Worm (Caenorhabditis elegans) whole organism, young adult: ENCODE results near the gene idpp-13.

ENCODE experiments used
- B0035.1 ChIP-seq: sonication (generic microtip); optimal IDR thresholded peaks from 2 replicates; lab custom pipeline; 2016; ENCODE audit warnings: missing genetic modification characterization, mild to moderate bottlenecking, missing compliant biosample characterization, missing genotype, missing genetic modification reagents
- C06A6.2 ChIP-seq: fragments of 200-800 bp; sonication (Bioruptor generic); conservative IDR thresholded peaks from 2 replicates; pipeline ENCODE4 v1.3.6; 2022; ENCODE audit warnings: missing genetic modification characterization, missing compliant biosample characterization
- C17E4.6 ChIP-seq: fragments of 200-800 bp; sonication (Bioruptor generic); IDR thresholded peaks from 2 replicates; pipeline ENCODE4 v1.3.6; 2022; ENCODE audit warnings: missing genetic modification reagents, missing genetic modification characterization, missing compliant biosample characterization
- F22D6.2 ChIP-seq: sonication (generic microtip); optimal IDR thresholded peaks from 2 replicates; lab custom pipeline; 2016; ENCODE audit warnings: mild to moderate bottlenecking, missing genetic modification characterization, missing compliant biosample characterization
- K12H6.12 ChIP-seq: fragments of 200-800 bp; sonication (Bioruptor generic); optimal IDR thresholded peaks from 2 replicates; lab custom pipeline; 2018; ENCODE audit warnings: mild to moderate bottlenecking, missing genetic modification characterization, missing compliant biosample characterization
- Y53F4B.3 ChIP-seq: fragments of 200-800 bp; sonication (Bioruptor generic); IDR thresholded peaks from 2 replicates; pipeline ENCODE4 v1.3.6; 2022; ENCODE audit warnings: missing genetic modification reagents, missing genetic modification characterization, missing compliant biosample characterization
- Y79H2A.3 ChIP-seq: fragments of 200-800 bp; sonication (Bioruptor generic); conservative IDR thresholded peaks from 2 replicates; pipeline ENCODE4 v1.3.6; 2022; ENCODE audit warnings: missing genetic modification reagents, missing genetic modification characterization, missing compliant biosample characterization
- ZK185.1 ChIP-seq: sonication (generic microtip); optimal IDR thresholded peaks from 2 replicates; lab custom pipeline; 2016; ENCODE audit warnings: mild to moderate bottlenecking, missing genetic modification characterization, missing compliant biosample characterization; ENCODE audit not compliant: poor library complexity, severe bottlenecking
- athp-1 ChIP-seq: sonication (generic microtip); optimal IDR thresholded peaks from 2 replicates; lab custom pipeline; 2017; ENCODE audit warnings: mild to moderate bottlenecking, missing genetic modification characterization, missing compliant biosample characterization
- attf-3 ChIP-seq: fragments of 200-800 bp; sonication (Bioruptor generic); conservative IDR thresholded peaks from 2 replicates; pipeline ENCODE4 v1.3.6; 2022; ENCODE audit warnings: missing genetic modification reagents, missing genetic modification characterization, missing compliant biosample characterization
- bed-2 ChIP-seq: fragments of 200-800 bp; sonication (Bioruptor generic); IDR thresholded peaks from 2 replicates; pipeline ENCODE4 v1.3.6; 2022; ENCODE audit warnings: missing genetic modification reagents, missing genetic modification characterization, missing compliant biosample characterization
- cebp-1 ChIP-seq, 2 experiments: fragments of 200-800 bp in 1 of 2; sonication (Bioruptor generic) in 1 of 2; sonication (generic microtip) in 1 of 2; IDR thresholded peaks in 1 of 2; optimal IDR thresholded peaks in 1 of 2; 2 replicates each; pipeline versions ENCODE4 v1.3.6 to Lab custom; 2017 to 2022; ENCODE audit warnings: missing compliant biosample characterization in 2 of 2, missing genetic modification characterization in 2 of 2, mild to moderate bottlenecking in 1 of 2, missing genetic modification reagents in 1 of 2, moderate library complexity in 1 of 2
- ceh-100 ChIP-seq: fragments of 200-800 bp; sonication (Bioruptor generic); IDR thresholded peaks from 2 replicates; pipeline ENCODE4 v1.3.6; 2022; ENCODE audit warnings: missing genetic modification reagents, missing genetic modification characterization, missing compliant biosample characterization
- ceh-58 ChIP-seq: fragments of 200-800 bp; sonication (Bioruptor generic); IDR thresholded peaks from 2 replicates; pipeline ENCODE4 v1.3.6; 2022; ENCODE audit warnings: missing genetic modification characterization, missing compliant biosample characterization
- dpff-1 ChIP-seq: sonication (generic microtip); optimal IDR thresholded peaks from 2 replicates; lab custom pipeline; 2017; ENCODE audit warnings: mild to moderate bottlenecking, missing genetic modification characterization, missing compliant biosample characterization
- dpl-1 ChIP-seq: fragments of 150-350 bp; optimal IDR thresholded peaks from 2 replicates; lab custom pipeline; 2014; ENCODE audit warnings: missing biosample characterization, missing genetic modification reagents, missing genetic modification characterization
- egl-18 ChIP-seq: fragments of 200-800 bp; sonication (Bioruptor generic); IDR thresholded peaks from 2 replicates; pipeline ENCODE4 v1.3.6; 2022; ENCODE audit warnings: missing genetic modification reagents, missing genetic modification characterization, missing compliant biosample characterization
- egl-44 ChIP-seq: fragments of 200-800 bp; sonication (Bioruptor generic); IDR thresholded peaks from 2 replicates; pipeline ENCODE4 v1.3.6; 2022; ENCODE audit warnings: missing genetic modification reagents, missing genetic modification characterization, missing compliant biosample characterization
- egrh-3 ChIP-seq: fragments of 200-800 bp; sonication (Bioruptor generic); IDR thresholded peaks from 2 replicates; pipeline ENCODE4 v1.3.6; 2022; ENCODE audit warnings: missing genetic modification reagents, missing genetic modification characterization, missing compliant biosample characterization
- ekl-4 ChIP-seq: fragments of 200-800 bp; sonication (Bioruptor generic); IDR thresholded peaks from 2 replicates; pipeline ENCODE4 v1.3.6; 2022; ENCODE audit warnings: missing genetic modification reagents, missing genetic modification characterization, missing compliant biosample characterization
- hlh-12 ChIP-seq: sonication (generic microtip); optimal IDR thresholded peaks from 2 replicates; lab custom pipeline; 2016; ENCODE audit warnings: missing genetic modification characterization, missing compliant biosample characterization
- hmg-1.2 ChIP-seq: fragments of 200-800 bp; sonication (Bioruptor generic); IDR thresholded peaks from 2 replicates; pipeline ENCODE4 v1.3.6; 2022; ENCODE audit warnings: missing genetic modification reagents, missing genetic modification characterization, missing compliant biosample characterization
- hmg-20 ChIP-seq: fragments of 200-800 bp; sonication (Bioruptor generic); IDR thresholded peaks from 2 replicates; pipeline ENCODE4 v1.3.6; 2022; ENCODE audit warnings: missing genetic modification reagents, missing genetic modification characterization, missing compliant biosample characterization
- lin-35 ChIP-seq, 3 experiments: fragments of 150-350 bp in 2 of 3; sonication (generic microtip) in 1 of 3; optimal IDR thresholded peaks; 2 replicates each; lab custom pipeline; 2014 to 2018; ENCODE audit warnings: missing biosample characterization in 3 of 3, missing genetic modification characterization in 3 of 3, missing genetic modification reagents in 3 of 3
- lir-1 ChIP-seq: fragments of 200-800 bp; sonication (Bioruptor generic); conservative IDR thresholded peaks from 2 replicates; pipeline ENCODE4 v1.3.6; 2022; ENCODE audit warnings: missing genetic modification reagents, missing genetic modification characterization, missing compliant biosample characterization
- madf-3 ChIP-seq: fragments of 200-800 bp; sonication (Bioruptor generic); IDR thresholded peaks from 2 replicates; pipeline ENCODE4 v1.3.6; 2022; ENCODE audit warnings: missing genetic modification reagents, missing genetic modification characterization, missing compliant biosample characterization
- madf-6 ChIP-seq: fragments of 200-800 bp; sonication (Bioruptor generic); IDR thresholded peaks from 2 replicates; pipeline ENCODE4 v1.3.6; 2022; ENCODE audit warnings: missing genetic modification reagents, missing genetic modification characterization, missing compliant biosample characterization
- mes-4 ChIP-seq: sonication (generic microtip); optimal IDR thresholded peaks from 2 replicates; lab custom pipeline; 2016; ENCODE audit warnings: missing genotype, missing genetic modification characterization, missing compliant biosample characterization
- mxl-1 ChIP-seq: sonication (generic microtip); optimal IDR thresholded peaks from 2 replicates; lab custom pipeline; 2016; ENCODE audit warnings: missing genetic modification characterization, missing compliant biosample characterization
- nfya-2 ChIP-seq: fragments of 200-800 bp; sonication (Bioruptor generic); IDR thresholded peaks from 2 replicates; pipeline ENCODE4 v1.3.6; 2022; ENCODE audit warnings: missing genetic modification reagents, missing genetic modification characterization, missing compliant biosample characterization
- nhr-120 ChIP-seq: fragments of 200-800 bp; sonication (Bioruptor generic); IDR thresholded peaks from 2 replicates; pipeline ENCODE4 v1.3.6; 2022; ENCODE audit warnings: missing genetic modification characterization, missing compliant biosample characterization
- pha-4 ChIP-seq: fragments of 150-350 bp; sonication (generic microtip); optimal IDR thresholded peaks from 2 replicates; lab custom pipeline; 2014; ENCODE audit warnings: missing biosample characterization, missing genetic modification reagents, missing genetic modification characterization
- rcor-1 ChIP-seq: fragments of 200-800 bp; sonication (Bioruptor generic); IDR thresholded peaks from 2 replicates; pipeline ENCODE4 v1.3.6; 2022; ENCODE audit warnings: missing genetic modification reagents, missing genetic modification characterization, missing compliant biosample characterization
- sea-2 ChIP-seq: fragments of 200-800 bp; sonication (Bioruptor generic); IDR thresholded peaks from 2 replicates; pipeline ENCODE4 v1.3.6; 2022; ENCODE audit warnings: missing genetic modification characterization, missing compliant biosample characterization
- snpc-1.3 ChIP-seq: sonication (generic microtip); optimal IDR thresholded peaks from 2 replicates; lab custom pipeline; 2017; ENCODE audit warnings: missing genetic modification characterization, mild to moderate bottlenecking, missing compliant biosample characterization, antibody characterized with exemption, moderate library complexity, missing genotype, missing genetic modification reagents; ENCODE audit not compliant: insufficient read depth
- somi-1 ChIP-seq: fragments of 200-800 bp; sonication (Bioruptor generic); optimal IDR thresholded peaks from 2 replicates; lab custom pipeline; 2018; ENCODE audit warnings: mild to moderate bottlenecking, missing genetic modification characterization, missing compliant biosample characterization
- sptf-2 ChIP-seq: fragments of 200-800 bp; sonication (Bioruptor generic); optimal IDR thresholded peaks from 2 replicates; lab custom pipeline; 2018; ENCODE audit warnings: mild to moderate bottlenecking, missing genetic modification characterization, missing compliant biosample characterization
- tbx-9 ChIP-seq: sonication (generic microtip); optimal IDR thresholded peaks from 2 replicates; lab custom pipeline; 2016; ENCODE audit warnings: borderline replicate concordance, missing genetic modification characterization, inconsistent platforms, missing compliant biosample characterization
- zfh-2 ChIP-seq: fragments of 200-800 bp; sonication (Bioruptor generic); conservative IDR thresholded peaks from 2 replicates; pipeline ENCODE4 v1.3.6; 2022; ENCODE audit warnings: missing genetic modification reagents, missing genetic modification characterization, missing compliant biosample characterization
- ztf-22 ChIP-seq: fragments of 200-800 bp; sonication (Bioruptor generic); optimal IDR thresholded peaks from 2 replicates; lab custom pipeline; 2018; ENCODE audit warnings: mild to moderate bottlenecking, missing genetic modification characterization, moderate library complexity, missing compliant biosample characterization
- ztf-26 ChIP-seq: sonication (generic microtip); optimal IDR thresholded peaks from 2 replicates; lab custom pipeline; 2017; ENCODE audit warnings: missing genetic modification characterization, missing compliant biosample characterization
- ztf-6 ChIP-seq: fragments of 200-800 bp; sonication (Bioruptor generic); IDR thresholded peaks from 2 replicates; pipeline ENCODE4 v1.3.6; 2022; ENCODE audit warnings: missing genetic modification reagents, missing genetic modification characterization, missing compliant biosample characterization

Gene idpp-13

ce11 chrIII:901600-902250 is 15.1 kb downstream of the idpp-13 start (continued):
- TF ChIP-seq bed-2 (no peak), tbx-9 (tag; lab: Kevin White, UChicago) (no peak), hmg-20 (GFP tag; lab: Robert Waterston, UW) (no peak), nhr-120 (GFP tag; lab: Robert Waterston, UW) (no peak), snpc-1.3 (tag; lab: Kevin White, UChicago) (no peak), dpl-1 (peak; percentile 47), madf-3 (GFP tag; lab: Robert Waterston, UW) (no peak), sea-2 (GFP tag; lab: Robert Waterston, UW) (no peak), hmg-1.2 (GFP tag; lab: Robert Waterston, UW) (0 out of 2 replicates have a peak, but pooled peaks have one; percentile 8), egl-44 (no peak), sptf-2 (no peak), somi-1 (GFP tag; lab: Kevin White, UChicago) (no peak), ztf-26 (tag; lab: Kevin White, UChicago) (peak; percentile 21), athp-1 (tag; lab: Kevin White, UChicago) (peak; percentile 19)

- TF ChIP-seq pha-4 (tag; lab: Kevin White, UChicago) (no peak), attf-3 (GFP tag; lab: Robert Waterston, UW) (no peak), cebp-1 (GFP tag; IDR thresholded peaks at IDR 0.05; lab: Robert Waterston, UW) (no peak), cebp-1 (tag; optimal IDR thresholded peaks at IDR 0.05; lab: Kevin White, UChicago) (no peak), F22D6.2 (tag; lab: Kevin White, UChicago) (no peak), B0035.1 (tag; lab: Kevin White, UChicago) (no peak), hmg-1.2 (GFP tag; lab: Robert Waterston, UW) (0 out of 2 replicates have a peak, but pooled peaks have one; percentile 8), tbx-9 (tag; lab: Kevin White, UChicago) (no peak), rcor-1 (GFP tag; lab: Robert Waterston, UW) (no peak), ekl-4 (GFP tag; lab: Robert Waterston, UW) (peak; percentile 33; the same call in 1 of the 2 replicates), lin-35 (GFP tag; optimal IDR thresholded peaks at IDR 0.05; lab: Kevin White, UChicago) (no peak), madf-3 (GFP tag; lab: Robert Waterston, UW) (peak; percentile 68; the same call in 1 of the 2 replicates), mxl-1 (tag; lab: Kevin White, UChicago) (no peak), hlh-12 (tag; lab: Kevin White, UChicago) (no peak), madf-6 (no peak), nfya-2 (GFP tag; lab: Robert Waterston, UW) (no peak), egrh-3 (GFP tag; lab: Robert Waterston, UW) (no peak), mes-4 (tag; lab: Kevin White, UChicago) (no peak), ceh-100 (0 out of 2 replicates have a peak, but pooled peaks have one; percentile 9), ZK185.1 (tag; lab: Kevin White, UChicago) (no peak), lir-1 (GFP tag; lab: Robert Waterston, UW) (no peak), dpl-1 (no peak), C17E4.6 (GFP tag; lab: Robert Waterston, UW) (no peak), C06A6.2 (GFP tag; lab: Robert Waterston, UW) (no peak), ztf-6 (GFP tag; lab: Robert Waterston, UW) (no peak), K12H6.12 (tag; lab: Kevin White, UChicago) (no peak), ceh-58 (GFP tag; lab: Robert Waterston, UW) (no peak), sea-2 (GFP tag; lab: Robert Waterston, UW) (no peak), Y79H2A.3 (no peak), Y53F4B.3 (GFP tag; lab: Robert Waterston, UW) (no peak), egl-18 (GFP tag; lab: Robert Waterston, UW) (no peak), ztf-22 (GFP tag; lab: Kevin White, UChicago) (no peak), ztf-26 (tag; lab: Kevin White, UChicago) (no peak), dpff-1 (tag; lab: Kevin White, UChicago) (no peak), zfh-2 (GFP tag; lab: Robert Waterston, UW) (no peak)
Measured at ce11 chrIII:901148-901547, 15.6 kb downstream of the idpp-13 start, which contains the start of gene sucl-2. TSS of gene sucl-2 (minus strand) at chrIII:901412.
